Worm (Caenorhabditis elegans) whole organism, L1 larva: Measurements from ENCODE around the gene F28C6.5.

Experiments
- C04F5.9 ChIP-seq: sonication (generic microtip); optimal IDR thresholded peaks from 2 replicates; lab custom pipeline; 2016; ENCODE audit warnings: missing genetic modification characterization, missing compliant biosample characterization
- C16A3.4 ChIP-seq: fragments of 150-350 bp; optimal IDR thresholded peaks from 2 replicates; lab custom pipeline; 2014; ENCODE audit warnings: missing biosample characterization, missing genetic modification characterization
- C34B4.2 ChIP-seq: sonication (generic microtip); optimal IDR thresholded peaks from 2 replicates; lab custom pipeline; 2017; ENCODE audit warnings: mild to moderate bottlenecking, missing genetic modification characterization, missing compliant biosample characterization
- Y116A8C.19 ChIP-seq: sonication (generic microtip); optimal IDR thresholded peaks from 2 replicates; lab custom pipeline; 2016; ENCODE audit warnings: missing compliant biosample characterization, missing genetic modification characterization, borderline replicate concordance
- alr-1 ChIP-seq: fragments of 200-800 bp; sonication (Bioruptor generic); optimal IDR thresholded peaks from 2 replicates; lab custom pipeline; 2018; ENCODE audit warnings: borderline replicate concordance, mild to moderate bottlenecking, missing genetic modification characterization, missing compliant biosample characterization
- blmp-1 ChIP-seq: fragments of 150-350 bp; optimal IDR thresholded peaks from 2 replicates; lab custom pipeline; 2014; ENCODE audit warnings: missing biosample characterization, missing genetic modification characterization
- ceh-63 ChIP-seq: fragments of 200-800 bp; sonication (Bioruptor generic); optimal IDR thresholded peaks from 2 replicates; lab custom pipeline; 2018; ENCODE audit warnings: mild to moderate bottlenecking, missing genetic modification characterization, missing compliant biosample characterization
- ceh-8 ChIP-seq: fragments of 200-800 bp; sonication (Bioruptor generic); optimal IDR thresholded peaks from 2 replicates; lab custom pipeline; 2018; ENCODE audit warnings: mild to moderate bottlenecking, missing genetic modification characterization, moderate library complexity, missing compliant biosample characterization
- ceh-82 ChIP-seq, 3 experiments: fragments of 150-350 bp in 1 of 3; sonication (generic microtip) in 2 of 3; optimal IDR thresholded peaks; 2 replicates each; lab custom pipeline; 2014 to 2017; ENCODE audit warnings: missing biosample characterization in 3 of 3, missing genetic modification characterization in 3 of 3
- ces-1 ChIP-seq: fragments of 150-350 bp; optimal IDR thresholded peaks from 2 replicates; lab custom pipeline; 2014; ENCODE audit warnings: missing biosample characterization, missing genetic modification reagents, missing genetic modification characterization
- dsc-1 ChIP-seq: sonication (generic microtip); optimal IDR thresholded peaks from 2 replicates; lab custom pipeline; 2016; ENCODE audit warnings: mild to moderate bottlenecking, missing genetic modification characterization, missing compliant biosample characterization
- efl-3 ChIP-seq: fragments of 200-800 bp; sonication (Bioruptor generic); optimal IDR thresholded peaks from 2 replicates; lab custom pipeline; 2018; ENCODE audit warnings: mild to moderate bottlenecking, missing genetic modification characterization, missing compliant biosample characterization
- elt-3 ChIP-seq, 6 experiments: fragments of 150-350 bp in 1 of 6; sonication (generic microtip); optimal IDR thresholded peaks; 2 replicates each; lab custom pipeline; 2017 to 2018; ENCODE audit warnings: missing biosample characterization in 6 of 6, missing genetic modification characterization in 6 of 6, inconsistent platforms in 1 of 6
- fkh-10 ChIP-seq: sonication (generic microtip); optimal IDR thresholded peaks from 2 replicates; lab custom pipeline; 2017; ENCODE audit warnings: missing biosample characterization, missing genetic modification reagents, missing genetic modification characterization
- fkh-8 ChIP-seq: sonication (generic microtip); optimal IDR thresholded peaks from 2 replicates; lab custom pipeline; 2016; ENCODE audit warnings: mild to moderate bottlenecking, missing genetic modification characterization, missing compliant biosample characterization
- fos-1 ChIP-seq: fragments of 150-350 bp; optimal IDR thresholded peaks from 2 replicates; lab custom pipeline; 2014; ENCODE audit warnings: missing biosample characterization, missing genetic modification characterization
- grh-1 ChIP-seq: fragments of 200-800 bp; sonication (Bioruptor generic); IDR thresholded peaks from 2 replicates; pipeline ENCODE4 v1.3.6; 2022; ENCODE audit warnings: missing genetic modification reagents, missing genetic modification characterization, missing compliant biosample characterization
- hlh-17 ChIP-seq: fragments of 200-800 bp; sonication (Bioruptor generic); optimal IDR thresholded peaks from 2 replicates; lab custom pipeline; 2018; ENCODE audit warnings: missing genetic modification characterization, mild to moderate bottlenecking, missing compliant biosample characterization, moderate library complexity, borderline replicate concordance
- hlh-4 ChIP-seq: sonication (generic microtip); optimal IDR thresholded peaks from 2 replicates; lab custom pipeline; 2016; ENCODE audit warnings: mild to moderate bottlenecking, missing genetic modification characterization, missing compliant biosample characterization
- isw-1 ChIP-seq: fragments of 200-800 bp; sonication (Bioruptor generic); IDR thresholded peaks from 2 replicates; pipeline ENCODE4 v1.3.6; 2022; ENCODE audit warnings: missing genetic modification characterization, missing compliant biosample characterization
- lin-13 ChIP-seq: fragments of 150-350 bp; optimal IDR thresholded peaks from 2 replicates; lab custom pipeline; 2014; ENCODE audit warnings: missing biosample characterization, missing genetic modification reagents, missing genetic modification characterization
- lin-14 ChIP-seq: fragments of 200-800 bp; sonication (Bioruptor generic); optimal IDR thresholded peaks from 2 replicates; lab custom pipeline; 2018; ENCODE audit warnings: mild to moderate bottlenecking, missing genetic modification characterization, moderate library complexity, missing compliant biosample characterization
- lin-15B ChIP-seq: fragments of 150-350 bp; sonication (generic microtip); optimal IDR thresholded peaks from 3 replicates; lab custom pipeline; 2014; ENCODE audit warnings: missing biosample characterization, missing genetic modification characterization
- mep-1 ChIP-seq: fragments of 150-350 bp; optimal IDR thresholded peaks from 2 replicates; lab custom pipeline; 2014; ENCODE audit warnings: missing biosample characterization, missing genetic modification characterization
- nhr-11 ChIP-seq: fragments of 150-350 bp; optimal IDR thresholded peaks from 2 replicates; lab custom pipeline; 2014; ENCODE audit warnings: missing biosample characterization, missing genetic modification characterization
- nhr-19 ChIP-seq: fragments of 200-800 bp; sonication (Bioruptor generic); conservative IDR thresholded peaks from 2 replicates; pipeline ENCODE4 v1.3.6; 2022; ENCODE audit warnings: missing genetic modification characterization, missing compliant biosample characterization
- nhr-20 ChIP-seq: sonication (generic microtip); optimal IDR thresholded peaks from 2 replicates; lab custom pipeline; 2016; ENCODE audit warnings: mild to moderate bottlenecking, missing genetic modification characterization, missing compliant biosample characterization
- nhr-28 ChIP-seq: fragments of 150-350 bp; optimal IDR thresholded peaks from 2 replicates; lab custom pipeline; 2014; ENCODE audit warnings: missing biosample characterization, missing genetic modification characterization
- nhr-47 ChIP-seq: sonication (generic microtip); optimal IDR thresholded peaks from 2 replicates; lab custom pipeline; 2016; ENCODE audit warnings: mild to moderate bottlenecking, missing genetic modification characterization, moderate library complexity, missing compliant biosample characterization
- nhr-71 ChIP-seq: sonication (generic microtip); optimal IDR thresholded peaks from 2 replicates; lab custom pipeline; 2016; ENCODE audit warnings: mild to moderate bottlenecking, missing genetic modification characterization, moderate library complexity, missing compliant biosample characterization
- nhr-77 ChIP-seq: fragments of 150-350 bp; optimal IDR thresholded peaks from 2 replicates; lab custom pipeline; 2014; ENCODE audit warnings: missing biosample characterization, missing genetic modification characterization
- nhr-84 ChIP-seq: sonication (generic microtip); optimal IDR thresholded peaks from 2 replicates; lab custom pipeline; 2017; ENCODE audit warnings: missing biosample characterization, missing genetic modification characterization
- nhr-85 ChIP-seq: sonication (generic microtip); peaks from one replicate; lab custom pipeline; 2016; ENCODE audit warnings: missing genetic modification characterization, inconsistent platforms, missing compliant biosample characterization
- pag-3 ChIP-seq: sonication (generic microtip); optimal IDR thresholded peaks from 2 replicates; lab custom pipeline; 2017; ENCODE audit warnings: missing genetic modification characterization, mild to moderate bottlenecking, missing compliant biosample characterization, antibody characterized with exemption, borderline replicate concordance; ENCODE audit not compliant: insufficient read depth
- pqm-1 ChIP-seq: sonication (generic microtip); optimal IDR thresholded peaks from 3 replicates; lab custom pipeline; 2017; ENCODE audit warnings: missing biosample characterization, missing genetic modification characterization
- rnt-1 ChIP-seq: sonication (generic microtip); optimal IDR thresholded peaks from 2 replicates; lab custom pipeline; 2016; ENCODE audit warnings: mild to moderate bottlenecking, missing genetic modification characterization, moderate library complexity, missing compliant biosample characterization
- skn-1 ChIP-seq: fragments of 150-350 bp; optimal IDR thresholded peaks from 2 replicates; lab custom pipeline; 2014; ENCODE audit warnings: missing biosample characterization, missing genetic modification characterization
- snpc-4 ChIP-seq: fragments of 150-350 bp; optimal IDR thresholded peaks from 2 replicates; lab custom pipeline; 2014; ENCODE audit warnings: missing biosample characterization, missing genetic modification characterization
- snu-23 ChIP-seq: sonication (generic microtip); optimal IDR thresholded peaks from 2 replicates; lab custom pipeline; 2016; ENCODE audit warnings: missing genetic modification characterization, missing compliant biosample characterization
- sox-4 ChIP-seq: sonication (generic microtip); optimal IDR thresholded peaks from 2 replicates; lab custom pipeline; 2016; ENCODE audit warnings: missing genetic modification characterization, missing compliant biosample characterization
- sptf-1 ChIP-seq: fragments of 150-350 bp; optimal IDR thresholded peaks from 2 replicates; lab custom pipeline; 2014; ENCODE audit warnings: missing biosample characterization, missing genetic modification characterization
- sup-37 ChIP-seq: fragments of 200-800 bp; sonication (Bioruptor generic); optimal IDR thresholded peaks from 2 replicates; lab custom pipeline; 2018; ENCODE audit warnings: mild to moderate bottlenecking, missing genetic modification characterization, missing compliant biosample characterization
- swsn-7 ChIP-seq: sonication (generic microtip); optimal IDR thresholded peaks from 2 replicates; lab custom pipeline; 2016; ENCODE audit warnings: missing genetic modification characterization, missing compliant biosample characterization
- tbx-2 ChIP-seq: sonication (generic microtip); optimal IDR thresholded peaks from 2 replicates; lab custom pipeline; 2016; ENCODE audit warnings: missing genetic modification characterization, missing compliant biosample characterization
- tlp-1 ChIP-seq: fragments of 150-350 bp; optimal IDR thresholded peaks from 2 replicates; lab custom pipeline; 2014; ENCODE audit warnings: missing biosample characterization, missing genetic modification characterization
- unc-62 ChIP-seq: fragments of 150-350 bp; optimal IDR thresholded peaks from 2 replicates; lab custom pipeline; 2014; ENCODE audit warnings: missing biosample characterization, missing genetic modification reagents, missing genetic modification characterization
- vab-15 ChIP-seq: sonication (generic microtip); optimal IDR thresholded peaks from 2 replicates; lab custom pipeline; 2017; ENCODE audit warnings: missing genotype, mild to moderate bottlenecking, missing genetic modification characterization, missing compliant biosample characterization

F28C6.5 gene

DNA sequence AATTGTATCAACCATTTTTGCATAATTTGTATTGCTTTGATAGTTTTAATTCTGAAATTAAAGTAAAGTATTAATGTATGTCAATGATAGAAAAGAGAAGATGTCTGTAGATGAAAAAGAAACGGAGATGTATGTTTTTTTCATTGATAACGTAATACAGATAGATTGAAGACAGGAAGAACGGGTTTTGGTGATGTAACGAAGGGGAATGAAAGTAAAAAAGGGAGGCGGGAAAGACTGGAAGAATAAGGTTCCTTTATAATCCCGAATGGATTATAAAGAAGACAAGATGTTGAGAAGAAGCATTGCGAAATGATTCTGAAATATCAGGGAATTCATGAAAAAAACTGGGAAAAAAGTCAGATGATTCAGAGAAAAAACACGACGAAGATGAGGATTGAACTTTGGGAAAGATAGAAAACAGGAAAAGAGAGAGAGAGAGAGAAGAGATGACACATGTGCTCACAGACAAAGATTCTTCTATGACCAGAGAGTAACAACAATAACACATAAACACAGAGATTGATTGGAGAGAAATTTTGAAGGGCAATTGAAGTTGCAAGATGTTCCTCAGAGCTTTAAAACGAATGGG lies 14.2 kb upstream of the F28C6.5 start, which contains the start of gene F54C9.11 (continued):
- TF ChIP-seq tlp-1 = no peak
- TF ChIP-seq mep-1 (tag; lab: Kevin White, UChicago) = peak; percentile 12
- no peak for TF ChIP-seq hlh-4 (tag; lab: Kevin White, UChicago)
- TF ChIP-seq C04F5.9 (tag; lab: Kevin White, UChicago) = no peak
- no peak for TF ChIP-seq snpc-4 (tag; lab: Kevin White, UChicago)
- TF ChIP-seq pqm-1 (tag; lab: Kevin White, UChicago) = no peak
- TF ChIP-seq isw-1 (GFP tag; lab: Robert Waterston, UW) = no peak
- TF ChIP-seq fkh-10 (GFP tag; lab: Kevin White, UChicago) = no peak
- TF ChIP-seq efl-3 (GFP tag; lab: Kevin White, UChicago) = no peak
- TF ChIP-seq sox-4 (tag; lab: Kevin White, UChicago) = no peak
- TF ChIP-seq nhr-19 (GFP tag; lab: Robert Waterston, UW) = no peak

DNA sequence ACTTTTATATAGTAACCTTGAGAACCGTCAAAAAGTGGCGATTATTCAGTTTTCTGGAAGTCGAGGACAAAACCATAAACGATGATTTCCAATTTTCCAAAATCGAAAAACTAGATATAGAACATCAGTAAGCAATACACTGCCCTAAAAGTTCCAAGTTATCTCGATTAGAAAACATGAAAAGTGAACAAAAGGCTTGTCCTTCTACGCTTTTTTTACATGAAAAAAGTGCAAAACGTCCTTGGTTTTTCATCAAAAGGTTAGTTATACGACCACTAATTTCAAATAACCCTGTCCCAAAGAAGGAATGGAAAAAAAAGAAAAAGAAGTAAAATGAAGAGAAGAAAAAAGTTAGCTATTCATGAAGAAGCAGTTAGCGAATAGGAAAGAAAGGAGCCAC lies 13.4 kb upstream of the F28C6.5 start:
- TF ChIP-seq snu-23 (GFP tag; lab: Kevin White, UChicago) = no peak

DNA sequence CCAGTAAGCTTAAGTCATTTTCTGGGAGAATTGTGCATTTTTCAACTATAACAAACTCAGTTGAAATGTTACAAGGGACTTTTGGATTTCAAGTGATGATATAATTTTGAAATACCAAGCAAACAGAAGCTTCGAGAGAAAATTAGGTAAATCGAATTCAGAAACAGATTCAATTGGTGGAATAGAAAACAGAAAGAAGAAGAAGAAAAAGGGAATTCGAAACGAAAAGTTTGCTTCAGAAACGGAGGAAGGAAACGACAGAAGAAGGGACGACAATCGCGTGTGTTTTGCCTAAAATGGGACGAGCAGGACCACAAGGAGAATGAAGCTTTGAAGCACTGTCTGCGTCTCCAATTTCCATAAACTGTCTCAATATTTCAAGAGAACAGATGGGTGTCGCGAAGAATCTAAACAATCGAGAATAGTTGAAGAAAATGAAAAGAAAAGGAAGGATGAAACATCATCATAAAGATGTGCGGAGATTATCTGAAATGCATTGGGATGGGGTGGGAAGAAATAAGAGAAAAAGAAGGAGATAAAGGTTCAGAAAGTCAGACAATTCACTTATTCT lies 11.6 kb upstream of the F28C6.5 start:
- TF ChIP-seq C16A3.4 (tag; lab: Kevin White, UChicago) (no peak), nhr-20 (tag; lab: Kevin White, UChicago) (no peak), lin-13 (no peak), ceh-8 (GFP tag; lab: Kevin White, UChicago) (no peak), ces-1 (GFP tag; lab: Kevin White, UChicago) (no peak), ceh-82 (tag; optimal IDR thresholded peaks at IDR 0.05; lab: Kevin White, UChicago) (no peak), hlh-17 (GFP tag; lab: Kevin White, UChicago) (no peak), sup-37 (no peak), nhr-85 (no peak), C34B4.2 (tag; lab: Kevin White, UChicago) (no peak), ceh-63 (GFP tag; lab: Kevin White, UChicago) (no peak), hlh-4 (tag; lab: Kevin White, UChicago) (no peak), grh-1 (GFP tag; lab: Robert Waterston, UW) (no peak), nhr-28 (tag; lab: Kevin White, UChicago) (no peak), unc-62 (GFP tag; lab: Kevin White, UChicago) (no peak), elt-3 (tag; optimal IDR thresholded peaks at IDR 0.05; lab: Kevin White, UChicago) (no peak), nhr-77 (tag; lab: Kevin White, UChicago) (no peak), isw-1 (GFP tag; lab: Robert Waterston, UW) (no peak), nhr-47 (no peak), vab-15 (no peak), swsn-7 (tag; lab: Kevin White, UChicago) (no peak), lin-15B (no peak), skn-1 (tag; lab: Kevin White, UChicago) (no peak), pqm-1 (tag; lab: Kevin White, UChicago) (no peak), lin-14 (GFP tag; lab: Kevin White, UChicago) (peak; percentile 73), blmp-1 (tag; lab: Kevin White, UChicago) (peak; percentile 14), Y116A8C.19 (tag; lab: Kevin White, UChicago) (no peak), tlp-1 (no peak), alr-1 (tag; lab: Kevin White, UChicago) (no peak), dsc-1 (tag; lab: Kevin White, UChicago) (no peak), fkh-8 (tag; lab: Kevin White, UChicago) (no peak), nhr-84 (tag; lab: Kevin White, UChicago) (no peak), rnt-1 (tag; lab: Kevin White, UChicago) (no peak), fos-1 (tag; lab: Kevin White, UChicago) (no peak), nhr-11 (tag; lab: Kevin White, UChicago) (no peak), sptf-1 (no peak), snpc-4 (tag; lab: Kevin White, UChicago) (no peak), efl-3 (GFP tag; lab: Kevin White, UChicago) (no peak), mep-1 (tag; lab: Kevin White, UChicago) (no peak), nhr-71 (peak; percentile 39), pag-3 (no peak), tbx-2 (tag; lab: Kevin White, UChicago) (peak; percentile 39)
